Fruit fly (Drosophila melanogaster): Measurements from ENCODE around the gene beta-Spec.
A peak's percentile ranks its signal among the peaks of the same experiment; 100 is the strongest.

The beta-Spec gene

DNA sequence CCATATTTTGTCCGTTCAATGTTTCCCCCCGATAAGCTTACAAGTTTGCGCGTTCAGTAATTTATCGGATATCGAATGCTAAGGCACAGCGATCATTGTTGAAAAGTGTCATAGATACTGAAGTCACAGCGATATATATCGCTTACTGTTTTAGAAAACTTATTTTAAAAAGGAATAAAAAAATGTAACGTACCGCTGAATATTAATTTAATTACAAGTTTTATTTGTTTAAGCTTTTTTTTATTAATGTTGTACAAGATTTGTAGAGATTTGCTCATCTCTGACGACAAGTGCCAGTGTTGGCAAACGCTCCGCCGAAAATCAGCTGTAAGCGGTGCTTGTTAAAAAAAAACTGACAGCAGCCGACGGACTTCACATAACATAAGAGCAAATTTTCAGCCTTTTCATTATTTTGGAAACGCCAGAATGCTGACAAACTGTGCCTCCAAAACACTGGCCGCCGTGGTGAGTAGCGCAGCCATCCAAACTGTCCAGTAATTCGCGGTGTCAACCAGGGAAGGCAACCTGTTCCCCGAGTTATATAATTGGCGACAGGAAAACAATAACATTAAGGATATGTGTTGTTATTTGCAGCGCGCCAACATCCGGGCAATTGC is 25.1 kb upstream of the beta-Spec start, which contains the start of the genes corolla and ND-24:
corolla (minus strand) TSS at position 52 of the 617 bp plus-strand sequence.
ND-24 (plus strand) TSS at position 94 of the 617 bp plus-strand sequence.
- TF ChIP-seq Blimp-1 (GFP tag; optimal IDR thresholded peaks at IDR 0.05) (no peak), CG11902 (GFP tag; optimal IDR thresholded peaks at IDR 0.05) (peak; percentile 45), CG34406 (GFP tag; optimal IDR thresholded peaks at IDR 0.05) (peak; percentile 44), fd85E (GFP tag; optimal IDR thresholded peaks at IDR 0.05) (no peak), lz (GFP tag; optimal IDR thresholded peaks at IDR 0.05) (peak; percentile 85), Hr4 (GFP tag; optimal IDR thresholded peaks at IDR 0.05) (peak; percentile 80), achi (GFP tag; optimal IDR thresholded peaks at IDR 0.05) (peak; percentile 90), acj6 (GFP tag; optimal IDR thresholded peaks at IDR 0.05) (peak; percentile 72), Sox15 (GFP tag; optimal IDR thresholded peaks at IDR 0.05) (peak; percentile 32), CG6792 (GFP tag; optimal IDR thresholded peaks at IDR 0.05) (peak; percentile 67), CG8632 (GFP tag; optimal IDR thresholded peaks at IDR 0.05) (peak; percentile 44), CG6808 (GFP tag; optimal IDR thresholded peaks at IDR 0.05) (no peak), topi (GFP tag; optimal IDR thresholded peaks at IDR 0.05) (peak; percentile 80), CG6163 (GFP tag; IDR thresholded peaks at IDR 0.05) (peak; percentile 80), CG11294 (GFP tag; IDR thresholded peaks at IDR 0.05) (peak; percentile 43; the same call in 1 of the 2 replicates), CG11762 (GFP tag; optimal IDR thresholded peaks at IDR 0.05; ENCODE audit: insufficient read depth) (no peak), svp (GFP tag) (no peak), esn (GFP tag; optimal IDR thresholded peaks at IDR 0.05) (peak; percentile 84), net (GFP tag; optimal IDR thresholded peaks at IDR 0.05) (no peak), spab (GFP tag; optimal IDR thresholded peaks at IDR 0.05) (no peak), pdm3 (GFP tag; optimal IDR thresholded peaks at IDR 0.05) (no peak), OdsH (GFP tag; optimal IDR thresholded peaks at IDR 0.05) (peak; percentile 73), Eip78C (GFP tag) (peak; percentile 89), eg (GFP tag; IDR thresholded peaks at IDR 0.05) (peak; percentile 86), Hr39 (GFP tag; optimal IDR thresholded peaks at IDR 0.05) (no peak), Lpt (GFP tag; optimal IDR thresholded peaks at IDR 0.05) (peak; percentile 52), CG15336 (GFP tag; IDR thresholded peaks at IDR 0.05) (peak; percentile 61), CG8319 (GFP tag; optimal IDR thresholded peaks at IDR 0.05) (peak; percentile 34), CG3032 (tag; optimal IDR thresholded peaks at IDR 0.05) (peak; percentile 51), CG31627 (GFP tag; optimal IDR thresholded peaks at IDR 0.05) (peak; percentile 81), Gug (GFP tag; IDR thresholded peaks at IDR 0.05) (peak; percentile 73), salr (GFP tag; optimal IDR thresholded peaks at IDR 0.05) (peak in 1 of 2 experiments; percentile 70), CG10669 (GFP tag; optimal IDR thresholded peaks at IDR 0.05) (no peak), Met (GFP tag; optimal IDR thresholded peaks at IDR 0.05) (no peak), CG6276 (GFP tag; optimal IDR thresholded peaks at IDR 0.05) (no peak), vri (GFP tag; optimal IDR thresholded peaks at IDR 0.05) (no peak), Hr38 (GFP tag; optimal IDR thresholded peaks at IDR 0.05) (no peak), CG16779 (tag; optimal IDR thresholded peaks at IDR 0.05) (no peak), Ets21C (GFP tag; optimal IDR thresholded peaks at IDR 0.05) (no peak), Smox (GFP tag; optimal IDR thresholded peaks at IDR 0.05) (no peak), CG1621 (tag; optimal IDR thresholded peaks at IDR 0.05) (no peak), CG7368 (GFP tag; optimal IDR thresholded peaks at IDR 0.05) (no peak), dac (GFP tag; optimal IDR thresholded peaks at IDR 0.05) (peak; percentile 10), CG4318 (GFP tag; optimal IDR thresholded peaks at IDR 0.05) (no peak), Eip93F (GFP tag; optimal IDR thresholded peaks at IDR 0.05) (no peak), dsx (GFP tag; optimal IDR thresholded peaks at IDR 0.05; ENCODE audit: poor library complexity, severe bottlenecking) (peak; percentile 15), Eip75B (GFP tag; optimal IDR thresholded peaks at IDR 0.05) (no peak), CG3919 (GFP tag; optimal IDR thresholded peaks at IDR 0.05) (no peak), CG8119 (GFP tag; IDR thresholded peaks at IDR 0.05) (peak; percentile 45; the same call in 1 of the 3 replicates), cyc (GFP tag; optimal IDR thresholded peaks at IDR 0.05) (peak; percentile 82), Sox14 (GFP tag; optimal IDR thresholded peaks at IDR 0.05) (peak; percentile 71), CG10631 (GFP tag; optimal IDR thresholded peaks at IDR 0.05) (peak; percentile 85)
